Worm (Caenorhabditis elegans) whole organism, L1 larva: Measurements from ENCODE around the gene T13C5.3.
A peak's percentile ranks its signal among the peaks of the same experiment; 100 is the strongest.

Experiments used
- C16A3.4 ChIP-seq: fragments of 150-350 bp; optimal IDR thresholded peaks from 2 replicates; lab custom pipeline; 2014; ENCODE audit warnings: missing biosample characterization, missing genetic modification characterization
- F16B12.6 ChIP-seq: fragments of 150-350 bp; optimal IDR thresholded peaks from 2 replicates; lab custom pipeline; 2014; ENCODE audit warnings: missing biosample characterization, missing genetic modification characterization
- Y116A8C.19 ChIP-seq: sonication (generic microtip); optimal IDR thresholded peaks from 2 replicates; lab custom pipeline; 2016; ENCODE audit warnings: missing compliant biosample characterization, missing genetic modification characterization, borderline replicate concordance
- aha-1 ChIP-seq: fragments of 150-350 bp; optimal IDR thresholded peaks from 2 replicates; lab custom pipeline; 2014; ENCODE audit warnings: missing biosample characterization, missing genetic modification characterization
- aly-2 ChIP-seq: fragments of 150-350 bp; optimal IDR thresholded peaks from 2 replicates; lab custom pipeline; 2014; ENCODE audit warnings: missing biosample characterization, missing genetic modification characterization
- ama-1 ChIP-seq: fragments of 150-350 bp; optimal IDR thresholded peaks from 2 replicates; lab custom pipeline; 2014
- blmp-1 ChIP-seq: fragments of 150-350 bp; optimal IDR thresholded peaks from 2 replicates; lab custom pipeline; 2014; ENCODE audit warnings: missing biosample characterization, missing genetic modification characterization
- ceh-63 ChIP-seq: fragments of 200-800 bp; sonication (Bioruptor generic); optimal IDR thresholded peaks from 2 replicates; lab custom pipeline; 2018; ENCODE audit warnings: mild to moderate bottlenecking, missing genetic modification characterization, missing compliant biosample characterization
- ceh-8 ChIP-seq: fragments of 200-800 bp; sonication (Bioruptor generic); optimal IDR thresholded peaks from 2 replicates; lab custom pipeline; 2018; ENCODE audit warnings: mild to moderate bottlenecking, missing genetic modification characterization, moderate library complexity, missing compliant biosample characterization
- ceh-88 ChIP-seq: fragments of 200-800 bp; sonication (Bioruptor generic); IDR thresholded peaks from 2 replicates; pipeline ENCODE4 v1.3.6; 2022; ENCODE audit warnings: missing genetic modification characterization, missing compliant biosample characterization
- ceh-90 ChIP-seq: sonication (generic microtip); optimal IDR thresholded peaks from 2 replicates; lab custom pipeline; 2016; ENCODE audit warnings: missing genetic modification characterization, missing compliant biosample characterization
- ces-1 ChIP-seq: fragments of 150-350 bp; optimal IDR thresholded peaks from 2 replicates; lab custom pipeline; 2014; ENCODE audit warnings: missing biosample characterization, missing genetic modification reagents, missing genetic modification characterization
- dpl-1 ChIP-seq, 3 experiments: fragments of 150-350 bp in 2 of 3; sonication (generic microtip) in 1 of 3; optimal IDR thresholded peaks; 2 replicates each; lab custom pipeline; 2014 to 2017; ENCODE audit warnings: missing biosample characterization in 3 of 3, missing genetic modification characterization in 3 of 3, missing genetic modification reagents in 3 of 3
- dsc-1 ChIP-seq: sonication (generic microtip); optimal IDR thresholded peaks from 2 replicates; lab custom pipeline; 2016; ENCODE audit warnings: mild to moderate bottlenecking, missing genetic modification characterization, missing compliant biosample characterization
- egl-13 ChIP-seq: sonication (generic microtip); optimal IDR thresholded peaks from 2 replicates; lab custom pipeline; 2016; ENCODE audit warnings: missing genotype, missing genetic modification reagents, missing genetic modification characterization, missing compliant biosample characterization
- fkh-4 ChIP-seq: sonication (generic microtip); optimal IDR thresholded peaks from 2 replicates; lab custom pipeline; 2016; ENCODE audit warnings: missing compliant biosample characterization, missing genetic modification characterization, borderline replicate concordance
- fkh-8 ChIP-seq: sonication (generic microtip); optimal IDR thresholded peaks from 2 replicates; lab custom pipeline; 2016; ENCODE audit warnings: mild to moderate bottlenecking, missing genetic modification characterization, missing compliant biosample characterization
- grh-1 ChIP-seq: fragments of 200-800 bp; sonication (Bioruptor generic); IDR thresholded peaks from 2 replicates; pipeline ENCODE4 v1.3.6; 2022; ENCODE audit warnings: missing genetic modification reagents, missing genetic modification characterization, missing compliant biosample characterization
- hpl-2 ChIP-seq: fragments of 150-350 bp; optimal IDR thresholded peaks from 2 replicates; lab custom pipeline; 2014; ENCODE audit warnings: missing biosample characterization, missing genetic modification reagents, missing genetic modification characterization
- irx-1 ChIP-seq: sonication (generic microtip); optimal IDR thresholded peaks from 2 replicates; lab custom pipeline; 2016; ENCODE audit warnings: missing genetic modification characterization, missing compliant biosample characterization
- jun-1 ChIP-seq: fragments of 150-350 bp; optimal IDR thresholded peaks from 2 replicates; lab custom pipeline; 2014; ENCODE audit warnings: missing biosample characterization, missing genetic modification reagents, missing genetic modification characterization
- lin-13 ChIP-seq: fragments of 150-350 bp; optimal IDR thresholded peaks from 2 replicates; lab custom pipeline; 2014; ENCODE audit warnings: missing biosample characterization, missing genetic modification reagents, missing genetic modification characterization
- lin-14 ChIP-seq: fragments of 200-800 bp; sonication (Bioruptor generic); optimal IDR thresholded peaks from 2 replicates; lab custom pipeline; 2018; ENCODE audit warnings: mild to moderate bottlenecking, missing genetic modification characterization, moderate library complexity, missing compliant biosample characterization
- lin-15B ChIP-seq: fragments of 150-350 bp; sonication (generic microtip); optimal IDR thresholded peaks from 3 replicates; lab custom pipeline; 2014; ENCODE audit warnings: missing biosample characterization, missing genetic modification characterization
- lin-39 ChIP-seq: fragments of 150-350 bp; optimal IDR thresholded peaks from 2 replicates; lab custom pipeline; 2014; ENCODE audit warnings: missing biosample characterization, missing genetic modification reagents, missing genetic modification characterization
- lir-3 ChIP-seq: sonication (generic microtip); optimal IDR thresholded peaks from 2 replicates; lab custom pipeline; 2016; ENCODE audit warnings: mild to moderate bottlenecking, missing genetic modification characterization, moderate library complexity, missing compliant biosample characterization; ENCODE audit not compliant: poor library complexity
- lsy-2 ChIP-seq, 2 experiments: fragments of 150-350 bp; optimal IDR thresholded peaks; 2 replicates each; lab custom pipeline; 2014; ENCODE audit warnings: missing biosample characterization in 2 of 2, missing genetic modification characterization in 2 of 2
- mab-9 ChIP-seq: fragments of 200-800 bp; sonication (Bioruptor generic); IDR thresholded peaks from 2 replicates; pipeline ENCODE4 v1.3.6; 2022; ENCODE audit warnings: missing genetic modification reagents, missing genetic modification characterization, missing compliant biosample characterization
- mdl-1 ChIP-seq, 2 experiments: fragments of 150-350 bp; optimal IDR thresholded peaks; 2 replicates each; lab custom pipeline; 2014 to 2017; ENCODE audit warnings: missing biosample characterization in 2 of 2, missing genetic modification characterization in 2 of 2, inconsistent platforms in 1 of 2
- mef-2 ChIP-seq: fragments of 150-350 bp; optimal IDR thresholded peaks from 2 replicates; lab custom pipeline; 2014; ENCODE audit warnings: missing biosample characterization, missing genetic modification characterization
- mep-1 ChIP-seq: fragments of 150-350 bp; optimal IDR thresholded peaks from 2 replicates; lab custom pipeline; 2014; ENCODE audit warnings: missing biosample characterization, missing genetic modification characterization
- nhr-11 ChIP-seq: fragments of 150-350 bp; optimal IDR thresholded peaks from 2 replicates; lab custom pipeline; 2014; ENCODE audit warnings: missing biosample characterization, missing genetic modification characterization
- nhr-12 ChIP-seq: sonication (generic microtip); optimal IDR thresholded peaks from 2 replicates; lab custom pipeline; 2017; ENCODE audit warnings: missing biosample characterization, missing genetic modification characterization
- nhr-19 ChIP-seq: fragments of 200-800 bp; sonication (Bioruptor generic); conservative IDR thresholded peaks from 2 replicates; pipeline ENCODE4 v1.3.6; 2022; ENCODE audit warnings: missing genetic modification characterization, missing compliant biosample characterization
- nhr-20 ChIP-seq: sonication (generic microtip); optimal IDR thresholded peaks from 2 replicates; lab custom pipeline; 2016; ENCODE audit warnings: mild to moderate bottlenecking, missing genetic modification characterization, missing compliant biosample characterization
- nhr-47 ChIP-seq: sonication (generic microtip); optimal IDR thresholded peaks from 2 replicates; lab custom pipeline; 2016; ENCODE audit warnings: mild to moderate bottlenecking, missing genetic modification characterization, moderate library complexity, missing compliant biosample characterization
- nhr-71 ChIP-seq: sonication (generic microtip); optimal IDR thresholded peaks from 2 replicates; lab custom pipeline; 2016; ENCODE audit warnings: mild to moderate bottlenecking, missing genetic modification characterization, moderate library complexity, missing compliant biosample characterization
- nhr-90 ChIP-seq: sonication (generic microtip); optimal IDR thresholded peaks from 2 replicates; lab custom pipeline; 2016; ENCODE audit warnings: mild to moderate bottlenecking, missing genetic modification characterization, missing compliant biosample characterization; ENCODE audit not compliant: poor library complexity
- pax-3 ChIP-seq: fragments of 200-800 bp; sonication (Bioruptor generic); optimal IDR thresholded peaks from 2 replicates; lab custom pipeline; 2018; ENCODE audit warnings: mild to moderate bottlenecking, missing genetic modification characterization, moderate library complexity, missing compliant biosample characterization
- skn-1 ChIP-seq: fragments of 150-350 bp; optimal IDR thresholded peaks from 2 replicates; lab custom pipeline; 2014; ENCODE audit warnings: missing biosample characterization, missing genetic modification characterization
- snpc-4 ChIP-seq: fragments of 150-350 bp; optimal IDR thresholded peaks from 2 replicates; lab custom pipeline; 2014; ENCODE audit warnings: missing biosample characterization, missing genetic modification characterization
- snu-23 ChIP-seq: sonication (generic microtip); optimal IDR thresholded peaks from 2 replicates; lab custom pipeline; 2016; ENCODE audit warnings: missing genetic modification characterization, missing compliant biosample characterization
- sox-4 ChIP-seq: sonication (generic microtip); optimal IDR thresholded peaks from 2 replicates; lab custom pipeline; 2016; ENCODE audit warnings: missing genetic modification characterization, missing compliant biosample characterization
- sptf-1 ChIP-seq: fragments of 150-350 bp; optimal IDR thresholded peaks from 2 replicates; lab custom pipeline; 2014; ENCODE audit warnings: missing biosample characterization, missing genetic modification characterization
- sup-37 ChIP-seq: fragments of 200-800 bp; sonication (Bioruptor generic); optimal IDR thresholded peaks from 2 replicates; lab custom pipeline; 2018; ENCODE audit warnings: mild to moderate bottlenecking, missing genetic modification characterization, missing compliant biosample characterization
- tbx-2 ChIP-seq: sonication (generic microtip); optimal IDR thresholded peaks from 2 replicates; lab custom pipeline; 2016; ENCODE audit warnings: missing genetic modification characterization, missing compliant biosample characterization
- tlp-1 ChIP-seq: fragments of 150-350 bp; optimal IDR thresholded peaks from 2 replicates; lab custom pipeline; 2014; ENCODE audit warnings: missing biosample characterization, missing genetic modification characterization
- unc-130 ChIP-seq: fragments of 150-350 bp; optimal IDR thresholded peaks from 2 replicates; lab custom pipeline; 2017; ENCODE audit warnings: missing biosample characterization, missing genetic modification characterization, inconsistent platforms
- unc-62 ChIP-seq: fragments of 150-350 bp; optimal IDR thresholded peaks from 2 replicates; lab custom pipeline; 2014; ENCODE audit warnings: missing biosample characterization, missing genetic modification reagents, missing genetic modification characterization
- unc-86 ChIP-seq: sonication (generic microtip); optimal IDR thresholded peaks from 2 replicates; lab custom pipeline; 2016; ENCODE audit warnings: missing genetic modification characterization, missing compliant biosample characterization
- unc-98 ChIP-seq: fragments of 200-800 bp; sonication (Bioruptor generic); IDR thresholded peaks from 2 replicates; pipeline ENCODE4 v1.3.6; 2022; ENCODE audit warnings: missing genetic modification characterization, missing compliant biosample characterization
- vab-15 ChIP-seq: sonication (generic microtip); optimal IDR thresholded peaks from 2 replicates; lab custom pipeline; 2017; ENCODE audit warnings: missing genotype, mild to moderate bottlenecking, missing genetic modification characterization, missing compliant biosample characterization
- xbp-1 ChIP-seq: sonication (generic microtip); optimal IDR thresholded peaks from 2 replicates; lab custom pipeline; 2016; ENCODE audit warnings: missing genetic modification characterization, missing compliant biosample characterization
- zag-1 ChIP-seq: fragments of 150-350 bp; optimal IDR thresholded peaks from 2 replicates; lab custom pipeline; 2014; ENCODE audit warnings: missing biosample characterization, missing genetic modification characterization

Gene T13C5.3

DNA sequence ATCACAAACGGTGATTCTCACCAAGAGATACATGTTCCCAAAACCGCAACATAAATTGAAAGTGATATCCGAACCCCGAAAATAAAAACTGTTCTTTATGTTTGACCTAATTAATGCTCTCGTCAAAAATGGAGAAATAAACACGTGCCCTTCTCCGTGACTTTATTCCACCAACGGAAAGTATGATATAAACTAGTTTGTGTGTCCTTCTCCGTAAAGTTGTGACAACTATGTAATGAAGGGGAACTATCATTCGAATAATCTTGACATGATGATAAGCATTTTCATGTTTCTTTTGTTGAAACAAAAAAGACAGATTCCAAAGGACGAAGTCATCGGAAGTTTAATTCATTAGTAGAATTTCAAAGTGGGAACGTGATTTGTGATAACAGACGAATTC is 23.2 kb downstream of the T13C5.3 start:
- TF ChIP-seq aha-1 (no peak), ceh-88 (no peak), unc-86 (tag; lab: Kevin White, UChicago) (no peak), snu-23 (GFP tag; lab: Kevin White, UChicago) (peak; percentile 57), ceh-90 (tag; lab: Kevin White, UChicago) (no peak), pax-3 (tag; lab: Kevin White, UChicago) (no peak), mep-1 (tag; lab: Kevin White, UChicago) (peak; percentile 17), dpl-1 (GFP tag; optimal IDR thresholded peaks at IDR 0.05; lab: Kevin White, UChicago) (no peak), Y116A8C.19 (no peak), nhr-12 (no peak), nhr-11 (tag; lab: Kevin White, UChicago) (no peak), mdl-1 (tag; optimal IDR thresholded peaks at IDR 0.05; lab: Kevin White, UChicago) (no peak), zag-1 (tag; lab: Kevin White, UChicago) (no peak), hpl-2 (GFP tag; lab: Kevin White, UChicago) (no peak), aly-2 (tag; lab: Kevin White, UChicago) (no peak), blmp-1 (tag; lab: Kevin White, UChicago) (peak; percentile 83), nhr-71 (tag; lab: Kevin White, UChicago) (peak; percentile 71), nhr-90 (peak; percentile 32), unc-62 (no peak), ceh-63 (GFP tag; lab: Kevin White, UChicago) (no peak), egl-13 (no peak), lir-3 (tag; lab: Kevin White, UChicago) (no peak), lsy-2 (tag; optimal IDR thresholded peaks at IDR 0.05; lab: Kevin White, UChicago) (no peak), mab-9 (no peak), fkh-4 (tag; lab: Kevin White, UChicago) (no peak), xbp-1 (tag; lab: Kevin White, UChicago) (no peak), nhr-19 (GFP tag; lab: Robert Waterston, UW) (peak; percentile 26), snpc-4 (tag; lab: Kevin White, UChicago) (no peak), tlp-1 (tag; lab: Kevin White, UChicago) (no peak), lin-14 (GFP tag; lab: Kevin White, UChicago) (peak; percentile 46), ceh-8 (GFP tag; lab: Kevin White, UChicago) (no peak), mef-2 (no peak), nhr-20 (tag; lab: Kevin White, UChicago) (peak; percentile 45), lin-39 (tag; lab: Kevin White, UChicago) (no peak), dsc-1 (tag; lab: Kevin White, UChicago) (no peak), ces-1 (GFP tag; lab: Kevin White, UChicago) (no peak), vab-15 (tag; lab: Kevin White, UChicago) (no peak), tbx-2 (peak; percentile 17), irx-1 (no peak), fkh-8 (tag; lab: Kevin White, UChicago) (no peak), sup-37 (no peak), unc-98 (GFP tag; lab: Robert Waterston, UW) (no peak), unc-130 (no peak), sptf-1 (tag; lab: Kevin White, UChicago) (no peak), sox-4 (no peak), skn-1 (tag; lab: Kevin White, UChicago) (no peak), F16B12.6 (tag; lab: Kevin White, UChicago) (no peak), ama-1 (lab: Kevin White, UChicago) (no peak), lin-13 (GFP tag; lab: Kevin White, UChicago) (no peak), C16A3.4 (tag; lab: Kevin White, UChicago) (peak; percentile 12), lin-15B (tag; lab: Kevin White, UChicago) (no peak), grh-1 (GFP tag; lab: Robert Waterston, UW) (0 out of 2 replicates have a peak, but pooled peaks have one; percentile 20), nhr-47 (tag; lab: Kevin White, UChicago) (peak; percentile 36), jun-1 (tag; lab: Kevin White, UChicago) (no peak)
